Fruit fly (Drosophila melanogaster): Measurements from ENCODE around the gene CG14711.

DNA sequence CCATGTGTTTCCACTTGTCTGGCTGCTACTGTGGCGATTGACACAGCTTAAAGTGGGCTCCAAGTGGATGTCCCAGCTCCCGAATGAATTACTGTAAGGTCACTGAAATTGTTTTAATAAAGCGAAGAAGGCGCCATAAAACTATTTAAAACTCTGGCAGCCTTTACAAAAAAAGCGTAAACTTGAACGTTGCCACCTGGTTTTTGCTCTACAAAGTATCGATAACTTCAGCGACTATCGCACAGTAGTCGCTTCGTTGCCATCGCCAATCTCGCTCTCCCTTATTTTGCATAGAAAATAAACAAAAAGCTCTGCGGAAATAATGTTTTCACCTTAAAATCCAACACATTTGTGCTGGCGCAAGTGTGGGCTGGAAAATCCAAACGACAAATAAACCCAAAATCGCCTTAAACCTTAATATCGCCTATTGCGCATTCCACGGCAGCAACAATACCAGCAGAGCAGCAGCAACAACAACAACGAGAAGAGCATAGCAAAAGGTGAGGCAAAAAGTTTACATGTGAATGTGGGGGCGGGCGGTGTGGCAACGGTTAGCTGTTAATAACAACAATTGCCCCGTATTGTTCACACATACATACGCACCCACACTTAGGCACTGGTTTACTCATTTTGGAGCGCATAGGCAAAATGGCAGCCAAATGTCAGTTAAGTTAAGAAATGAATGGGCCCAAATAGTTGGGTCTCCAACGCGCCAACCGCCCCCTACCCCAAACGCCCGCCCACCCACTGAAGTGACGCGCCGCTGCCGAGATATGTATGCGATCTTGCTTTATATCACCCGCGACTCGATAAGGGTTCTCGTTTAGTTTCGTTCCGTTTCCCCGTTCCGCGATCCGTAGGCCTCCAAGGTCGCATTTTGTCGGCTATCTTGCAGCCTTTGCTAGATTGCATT is 41.5 kb upstream of the CG14711 start, which contains the start of gene wkd:
- TF ChIP-seq CG8478 (optimal IDR thresholded peaks at IDR 0.05) (no peak), EcR (GFP tag; optimal IDR thresholded peaks at IDR 0.05) (no peak)

Data from whole organism.